Fruit fly (Drosophila melanogaster) whole organism, embryonic: ENCODE data around the gene Kdm3.

Experiments
- Adf1 ChIP-seq: fragments of 200-800 bp; sonication (Bioruptor generic); IDR thresholded peaks from 2 replicates; pipeline ENCODE4 v1.3.6; 2022; ENCODE audit warnings: missing biosample characterization, missing genetic modification characterization
- BEAF-32 ChIP-seq: fragments of 200-800 bp; sonication (Bioruptor generic); optimal IDR thresholded peaks from 3 replicates; lab custom pipeline; 2017; ENCODE audit warnings: missing biosample characterization, missing genetic modification characterization, mild to moderate bottlenecking, moderate library complexity, missing genetic modification reagents
- Bteb2 ChIP-seq: fragments of 200-800 bp; sonication (Bioruptor generic); optimal IDR thresholded peaks from 2 replicates; lab custom pipeline; 2016; ENCODE audit warnings: missing biosample characterization, missing genetic modification characterization
- CG10654 ChIP-seq: fragments of 200-800 bp; sonication (Bioruptor generic); optimal IDR thresholded peaks from 2 replicates; lab custom pipeline; 2016; ENCODE audit warnings: missing biosample characterization, missing genetic modification characterization
- CG11696 ChIP-seq: fragments of 200-800 bp; sonication (Bioruptor generic); IDR thresholded peaks from 2 replicates; pipeline ENCODE4 v1.3.6; 2022; ENCODE audit warnings: missing biosample characterization, missing genetic modification characterization
- CG12219 ChIP-seq: fragments of 200-800 bp; sonication (Bioruptor generic); optimal IDR thresholded peaks from 3 replicates; lab custom pipeline; 2018; ENCODE audit warnings: missing biosample characterization, mild to moderate bottlenecking, missing genetic modification characterization
- CG12659 ChIP-seq: fragments of 200-800 bp; sonication (Bioruptor generic); optimal IDR thresholded peaks from 3 replicates; lab custom pipeline; 2017; ENCODE audit warnings: mild to moderate bottlenecking, missing biosample characterization, missing genetic modification reagents, missing genetic modification characterization
- CG14667 ChIP-seq: fragments of 200-800 bp; sonication (Bioruptor generic); IDR thresholded peaks from 2 replicates; pipeline ENCODE4 v1.3.6; 2022; ENCODE audit warnings: missing biosample characterization, missing genetic modification characterization
- CG14965 ChIP-seq: fragments of 200-800 bp; sonication (Bioruptor generic); optimal IDR thresholded peaks from 2 replicates; lab custom pipeline; 2016; ENCODE audit warnings: missing biosample characterization, missing genetic modification characterization, borderline replicate concordance
- CG2889 ChIP-seq: fragments of 200-800 bp; sonication (Bioruptor generic); IDR thresholded peaks from 3 replicates; pipeline ENCODE4 v1.3.6; 2022; ENCODE audit warnings: missing biosample characterization, missing genetic modification characterization
- CG30020 ChIP-seq: fragments of 200-800 bp; optimal IDR thresholded peaks from 2 replicates; lab custom pipeline; 2019; ENCODE audit warnings: missing biosample characterization, mild to moderate bottlenecking, missing genetic modification characterization, moderate library complexity
- CG33557 ChIP-seq: fragments of 200-800 bp; sonication (Bioruptor generic); optimal IDR thresholded peaks from 2 replicates; lab custom pipeline; 2019; ENCODE audit warnings: missing biosample characterization, mild to moderate bottlenecking, missing genetic modification characterization, moderate library complexity
- CG3407 ChIP-seq: fragments of 200-800 bp; sonication (Bioruptor generic); optimal IDR thresholded peaks from 2 replicates; lab custom pipeline; 2018; ENCODE audit warnings: missing biosample characterization, mild to moderate bottlenecking, missing genetic modification characterization
- CG34422 ChIP-seq: fragments of 200-800 bp; sonication (Bioruptor generic); IDR thresholded peaks from 3 replicates; pipeline ENCODE4 v1.3.6; 2022; ENCODE audit warnings: missing biosample characterization, missing genetic modification characterization
- CG42726 ChIP-seq: fragments of 200-800 bp; sonication (Bioruptor generic); IDR thresholded peaks from 2 replicates; pipeline ENCODE4 v1.3.6; 2022; ENCODE audit warnings: missing biosample characterization, missing genetic modification characterization; ENCODE audit not compliant: partially characterized antibody
- CG4360 ChIP-seq: fragments of 200-800 bp; sonication (Bioruptor generic); IDR thresholded peaks from 2 replicates; pipeline ENCODE4 v1.3.6; 2022; ENCODE audit warnings: missing biosample characterization, missing genetic modification characterization
- CG6254 ChIP-seq: fragments of 200-800 bp; sonication (Bioruptor generic); optimal IDR thresholded peaks from 3 replicates; lab custom pipeline; 2017; ENCODE audit warnings: mild to moderate bottlenecking, missing biosample characterization, missing genetic modification reagents, missing genetic modification characterization
- CG6765 ChIP-seq: fragments of 200-800 bp; sonication (Bioruptor generic); optimal IDR thresholded peaks from 3 replicates; lab custom pipeline; 2017; ENCODE audit warnings: missing biosample characterization, mild to moderate bottlenecking, missing genetic modification characterization
- CG7556 ChIP-seq: fragments of 200-800 bp; sonication (Bioruptor generic); optimal IDR thresholded peaks from 2 replicates; lab custom pipeline; 2017; ENCODE audit warnings: missing biosample characterization, mild to moderate bottlenecking, missing genetic modification characterization
- CG9609 ChIP-seq: fragments of 200-800 bp; sonication (Bioruptor generic); optimal IDR thresholded peaks from 3 replicates; lab custom pipeline; 2016; ENCODE audit warnings: missing biosample characterization, missing genetic modification characterization
- Dad ChIP-seq: fragments of 200-800 bp; sonication (Bioruptor generic); optimal IDR thresholded peaks from 3 replicates; lab custom pipeline; 2016; ENCODE audit warnings: missing biosample characterization, missing genetic modification characterization
- E2f1 ChIP-seq: fragments of 200-800 bp; sonication (Bioruptor generic); IDR thresholded peaks from 2 replicates; pipeline ENCODE4 v1.3.6; 2022; ENCODE audit warnings: missing biosample characterization, missing genetic modification characterization
- E2f2 ChIP-seq: fragments of 200-800 bp; sonication (Bioruptor generic); IDR thresholded peaks from 2 replicates; pipeline ENCODE4 v1.3.6; 2022; ENCODE audit warnings: missing biosample characterization, missing genetic modification characterization
- GATAe ChIP-seq: fragments of 200-800 bp; sonication (Bioruptor generic); conservative IDR thresholded peaks from 2 replicates; pipeline ENCODE4 v1.3.6; 2022; ENCODE audit warnings: missing biosample characterization, missing genetic modification characterization
- HLH3B ChIP-seq: fragments of 200-800 bp; sonication (Bioruptor generic); IDR thresholded peaks from 2 replicates; pipeline ENCODE4 v1.3.6; 2022; ENCODE audit warnings: missing biosample characterization, missing genetic modification characterization
- Hr78 ChIP-seq, 2 experiments: fragments of 200-800 bp in 1 of 2; fragments of >200 bp in 1 of 2; sonication (Bioruptor generic) in 1 of 2; optimal IDR thresholded peaks; 2 replicates each; lab custom pipeline; 2017 to 2019; ENCODE audit warnings: missing biosample characterization in 2 of 2, missing genetic modification characterization in 2 of 2, mild to moderate bottlenecking in 1 of 2, moderate library complexity in 1 of 2
- MESR4 ChIP-seq: fragments of 200-800 bp; sonication (Bioruptor generic); optimal IDR thresholded peaks from 2 replicates; lab custom pipeline; 2018; ENCODE audit warnings: missing biosample characterization, mild to moderate bottlenecking, missing genetic modification characterization, moderate library complexity
- Max ChIP-seq: fragments of 200-800 bp; sonication (Bioruptor generic); optimal IDR thresholded peaks from 2 replicates; lab custom pipeline; 2016; ENCODE audit warnings: missing biosample characterization, mild to moderate bottlenecking, missing genetic modification characterization
- Nf-YA ChIP-seq: fragments of 200-800 bp; sonication (Bioruptor generic); IDR thresholded peaks from 2 replicates; pipeline ENCODE4 v1.3.6; 2022; ENCODE audit warnings: missing biosample characterization, missing genetic modification characterization
- NfI ChIP-seq: fragments of 200-800 bp; sonication (Bioruptor generic); optimal IDR thresholded peaks from 3 replicates; lab custom pipeline; 2018; ENCODE audit warnings: missing biosample characterization, mild to moderate bottlenecking, missing genetic modification characterization, moderate library complexity
- Rfx ChIP-seq: fragments of 200-800 bp; sonication (Bioruptor generic); IDR thresholded peaks from 2 replicates; pipeline ENCODE4 v1.3.6; 2022; ENCODE audit warnings: missing biosample characterization, missing genetic modification characterization
- Xbp1 ChIP-seq: fragments of 200-800 bp; sonication (Bioruptor generic); optimal IDR thresholded peaks from 3 replicates; lab custom pipeline; 2016; ENCODE audit warnings: missing biosample characterization, mild to moderate bottlenecking, missing genetic modification characterization
- ara ChIP-seq: fragments of 200-800 bp; sonication (Bioruptor generic); IDR thresholded peaks from 2 replicates; pipeline ENCODE4 v1.3.6; 2022; ENCODE audit warnings: missing biosample characterization, missing genetic modification characterization
- bowl ChIP-seq: fragments of 200-800 bp; sonication (Bioruptor generic); IDR thresholded peaks from 2 replicates; pipeline ENCODE4 v1.3.6; 2022; ENCODE audit warnings: missing biosample characterization, missing genetic modification characterization
- btn ChIP-seq: fragments of 200-800 bp; sonication (Bioruptor generic); optimal IDR thresholded peaks from 2 replicates; lab custom pipeline; 2016; ENCODE audit warnings: missing biosample characterization, missing genetic modification characterization
- croc ChIP-seq: fragments of 200-800 bp; sonication (Bioruptor generic); conservative IDR thresholded peaks from 3 replicates; pipeline ENCODE4 v1.3.6; 2022; ENCODE audit warnings: missing biosample characterization, missing genetic modification characterization
- danr ChIP-seq: fragments of 200-800 bp; sonication (Bioruptor generic); IDR thresholded peaks from 2 replicates; pipeline ENCODE4 v1.3.6; 2022; ENCODE audit warnings: missing biosample characterization, missing genetic modification characterization
- dpn ChIP-seq, 2 experiments: fragments of 200-800 bp; sonication (Bioruptor generic); optimal IDR thresholded peaks; 3 replicates each; lab custom pipeline; 2016; ENCODE audit warnings: missing biosample characterization in 2 of 2, missing genetic modification characterization in 2 of 2
- hth ChIP-seq: fragments of >200 bp; optimal IDR thresholded peaks from 2 replicates; lab custom pipeline; 2017; ENCODE audit warnings: inconsistent platforms
- inv ChIP-seq: fragments of 200-800 bp; sonication (Bioruptor generic); IDR thresholded peaks from 2 replicates; pipeline ENCODE4 v1.3.6; 2022; ENCODE audit warnings: missing biosample characterization, missing genetic modification characterization; ENCODE audit not compliant: partially characterized antibody
- nerfin-2 ChIP-seq: fragments of 200-800 bp; sonication (Bioruptor generic); IDR thresholded peaks from 2 replicates; pipeline ENCODE4 v1.3.6; 2022; ENCODE audit warnings: missing biosample characterization, missing genetic modification characterization; ENCODE audit not compliant: partially characterized antibody
- otp ChIP-seq: fragments of 200-800 bp; sonication (Bioruptor generic); IDR thresholded peaks from 3 replicates; pipeline ENCODE4, ENCODE4 v1.3.6; 2022; ENCODE audit warnings: missing biosample characterization, missing genetic modification characterization
- pita ChIP-seq: fragments of 200-800 bp; sonication (Bioruptor generic); optimal IDR thresholded peaks from 2 replicates; lab custom pipeline; 2017; ENCODE audit warnings: missing biosample characterization, mild to moderate bottlenecking, missing genetic modification characterization
- run ChIP-seq: fragments of 200-800 bp; sonication (Bioruptor generic); optimal IDR thresholded peaks from 3 replicates; lab custom pipeline; 2018; ENCODE audit warnings: missing biosample characterization, mild to moderate bottlenecking, missing genetic modification characterization
- schlank ChIP-seq: fragments of 200-800 bp; sonication (Bioruptor generic); optimal IDR thresholded peaks from 2 replicates; lab custom pipeline; 2018; ENCODE audit warnings: missing biosample characterization, mild to moderate bottlenecking, missing genetic modification characterization
- sens-2 ChIP-seq: fragments of 200-800 bp; sonication (Bioruptor generic); IDR thresholded peaks from 2 replicates; pipeline ENCODE4 v1.3.6; 2022; ENCODE audit warnings: missing biosample characterization, missing genetic modification characterization
- sug ChIP-seq: fragments of 200-800 bp; optimal IDR thresholded peaks from 2 replicates; lab custom pipeline; 2019; ENCODE audit warnings: missing biosample characterization, mild to moderate bottlenecking, missing genetic modification characterization, moderate library complexity
- tap ChIP-seq: fragments of 200-800 bp; optimal IDR thresholded peaks from 3 replicates; lab custom pipeline; 2019; ENCODE audit warnings: missing biosample characterization, mild to moderate bottlenecking, missing genetic modification characterization, moderate library complexity
- tgo ChIP-seq: fragments of 200-800 bp; sonication (Bioruptor generic); IDR thresholded peaks from 3 replicates; pipeline ENCODE4 v1.3.6; 2022; ENCODE audit warnings: missing biosample characterization, missing genetic modification characterization
- toy ChIP-seq: fragments of 200-800 bp; sonication (Bioruptor generic); IDR thresholded peaks from 2 replicates; pipeline ENCODE4 v1.3.6; 2022; ENCODE audit warnings: missing biosample characterization, missing genetic modification characterization
- trem ChIP-seq: fragments of 200-800 bp; optimal IDR thresholded peaks from 3 replicates; lab custom pipeline; 2019; ENCODE audit warnings: missing biosample characterization, mild to moderate bottlenecking, missing genetic modification characterization, moderate library complexity

The Kdm3 gene

dm6 chr3R:9534125-9534496 lies 18.3 kb downstream of the Kdm3 start (continued):
- TF ChIP-seq CG14667 (GFP tag; lab: Robert Waterston, UW) (peak; percentile 88), Dad (GFP tag; lab: Kevin White, UChicago) (peak; percentile 87), Rfx (peak; percentile 87; the same call in 1 of the 2 replicates), hth (lab: Kevin White, UChicago) (no peak), CG33557 (peak; percentile 64), CG10654 (GFP tag; lab: Kevin White, UChicago) (peak; percentile 91), pita (GFP tag; lab: Kevin White, UChicago) (no peak), CG12219 (peak; percentile 91), tap (tag; lab: Kevin White, UChicago) (peak; percentile 94), CG11696 (GFP tag; lab: Robert Waterston, UW) (peak; percentile 82), CG12659 (GFP tag; lab: Kevin White, UChicago) (peak; percentile 89), danr (GFP tag; lab: Robert Waterston, UW) (peak; percentile 82), ara (GFP tag; lab: Robert Waterston, UW) (peak; percentile 93), HLH3B (peak; percentile 93), croc (GFP tag; lab: Robert Waterston, UW) (peak; percentile 91), CG7556 (GFP tag; lab: Kevin White, UChicago) (peak; percentile 92), CG3407 (GFP tag; lab: Kevin White, UChicago) (peak; percentile 89), Nf-YA (peak; percentile 84), NfI (GFP tag; lab: Kevin White, UChicago) (peak; percentile 85), CG30020 (tag; lab: Kevin White, UChicago) (peak; percentile 73), CG4360 (no peak), BEAF-32 (GFP tag; lab: Kevin White, UChicago) (no peak), CG6254 (GFP tag; lab: Kevin White, UChicago) (peak; percentile 93), GATAe (peak; percentile 33), CG42726 (GFP tag; lab: Robert Waterston, UW) (no peak), tgo (GFP tag; lab: Robert Waterston, UW) (peak; percentile 91), E2f1 (GFP tag; lab: Robert Waterston, UW) (peak; percentile 91), btn (peak; percentile 87), Adf1 (GFP tag; lab: Robert Waterston, UW) (no peak), nerfin-2 (GFP tag; lab: Robert Waterston, UW) (no peak), otp (peak; percentile 89), CG9609 (GFP tag; lab: Kevin White, UChicago) (peak; percentile 90), sug (tag; lab: Kevin White, UChicago) (peak; percentile 26), CG6765 (GFP tag; lab: Kevin White, UChicago) (peak; percentile 55), Hr78 (GFP tag; optimal IDR thresholded peaks at IDR 0.05; lab: Kevin White, UChicago) (peak in 1 of 2 experiments; percentile 68), CG2889 (GFP tag; lab: Robert Waterston, UW) (peak; percentile 84), trem (peak; percentile 93), Xbp1 (peak; percentile 95), toy (GFP tag; lab: Robert Waterston, UW) (peak; percentile 75), E2f2 (GFP tag; lab: Robert Waterston, UW) (peak; percentile 71), schlank (tag; lab: Kevin White, UChicago) (peak; percentile 67), sens-2 (GFP tag; lab: Robert Waterston, UW) (peak; percentile 92), run (tag; lab: Kevin White, UChicago) (peak; percentile 94), Max (peak; percentile 86), CG34422 (GFP tag; lab: Robert Waterston, UW) (peak; percentile 90), bowl (GFP tag; lab: Robert Waterston, UW) (peak; percentile 79), Bteb2 (peak; percentile 89), dpn (GFP tag; optimal IDR thresholded peaks at IDR 0.05; lab: Kevin White, UChicago) (peak; percentile 93 to 94), MESR4 (peak; percentile 16), inv (no peak), CG14965 (GFP tag; lab: Kevin White, UChicago) (peak; percentile 82)
